Worm (Caenorhabditis elegans) whole organism, L4 larva: ENCODE results near the gene C53A5.17.
A peak's percentile ranks its signal among the peaks of the same experiment; 100 is the strongest.

ENCODE experiments used
- ama-1 ChIP-seq: fragments of 150-350 bp; optimal IDR thresholded peaks from 2 replicates; lab custom pipeline; 2014; ENCODE audit warnings: inconsistent platforms, mixed read lengths
- egl-27 ChIP-seq: sonication (generic microtip); optimal IDR thresholded peaks from 3 replicates; lab custom pipeline; 2017; ENCODE audit warnings: missing biosample characterization, missing genetic modification reagents, missing genetic modification characterization
- lin-15B ChIP-seq: fragments of 150-350 bp; sonication (generic microtip); optimal IDR thresholded peaks from 3 replicates; lab custom pipeline; 2014; ENCODE audit warnings: missing biosample characterization, missing genetic modification characterization
- mdt-29 ChIP-seq: fragments of 200-800 bp; sonication (Bioruptor generic); IDR thresholded peaks from 2 replicates; pipeline ENCODE4 v1.3.6; 2022; ENCODE audit warnings: missing genetic modification reagents, missing genetic modification characterization, missing compliant biosample characterization
- unc-62 ChIP-seq, 3 experiments: fragments of 150-350 bp in 1 of 3; sonication (generic microtip); optimal IDR thresholded peaks in 2 of 3; peaks in 1 of 3; 1 replicate in 1 of 3; 2 replicates in 2 of 3; lab custom pipeline; 2014 to 2017; ENCODE audit warnings: missing biosample characterization in 3 of 3, missing genetic modification characterization in 3 of 3, missing genetic modification reagents in 3 of 3, missing genotype in 1 of 3

DNA sequence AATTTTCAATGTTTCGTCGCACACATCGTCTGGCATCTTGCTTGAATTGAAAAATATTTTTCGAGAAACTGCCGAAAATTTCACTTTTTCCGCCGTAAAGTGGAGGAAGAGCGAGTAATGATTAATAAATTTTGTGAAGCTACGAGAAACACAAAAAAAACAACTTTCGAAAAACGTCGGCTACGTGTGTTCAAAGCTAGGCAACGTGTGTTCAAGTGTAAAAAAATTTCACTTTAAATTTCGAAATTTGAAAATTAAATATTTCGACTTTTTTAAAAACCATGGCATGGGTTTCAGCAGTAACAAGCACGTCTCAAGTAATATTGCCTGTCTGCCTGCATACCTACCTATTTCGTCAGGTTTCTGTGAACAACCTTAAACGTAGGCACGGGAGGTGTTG is 15.4 kb upstream of the C53A5.17 start, which contains the start of gene tag-191:
- TF ChIP-seq mdt-29 (GFP tag; lab: Robert Waterston, UW) (no peak), lin-15B (no peak), ama-1 (lab: Kevin White, UChicago) (no peak), unc-62 (GFP tag; optimal IDR thresholded peaks at IDR 0.05 in 1 of 2; lab: Kevin White, UChicago) (peak in 1 of 2 experiments; percentile 11), unc-62 (tag; optimal IDR thresholded peaks at IDR 0.05; lab: Kevin White, UChicago) (no peak), egl-27 (tag; lab: Kevin White, UChicago) (no peak)
